Fruit fly (Drosophila melanogaster) whole organism, prepupa: ENCODE measurements around the gene vap.

Experiments used
- Blimp-1 ChIP-seq: fragments of 200-800 bp; sonication (Bioruptor generic); optimal IDR thresholded peaks from 3 replicates; lab custom pipeline; 2017; ENCODE audit warnings: missing biosample characterization, missing genetic modification characterization, mild to moderate bottlenecking, moderate library complexity, missing genetic modification reagents
- CG11294 ChIP-seq: fragments of 200-800 bp; sonication (Bioruptor generic); IDR thresholded peaks from 2 replicates; pipeline ENCODE4 v1.3.6; 2022; ENCODE audit warnings: missing biosample characterization, missing genetic modification characterization
- CG11762 ChIP-seq: fragments of 200-800 bp; sonication (Bioruptor generic); optimal IDR thresholded peaks from 3 replicates; lab custom pipeline; 2016; ENCODE audit warnings: missing biosample characterization, missing genetic modification characterization; ENCODE audit not compliant: insufficient read depth
- CG15336 ChIP-seq: fragments of 200-800 bp; sonication (Bioruptor generic); IDR thresholded peaks from 2 replicates; pipeline ENCODE4 v1.3.6; 2022; ENCODE audit warnings: missing biosample characterization, missing genetic modification characterization
- CG1621 ChIP-seq: fragments of 200-800 bp; sonication (Bioruptor generic); optimal IDR thresholded peaks from 3 replicates; lab custom pipeline; 2018; ENCODE audit warnings: missing biosample characterization, mild to moderate bottlenecking, missing genetic modification characterization
- CG16779 ChIP-seq: fragments of 200-800 bp; sonication (Bioruptor generic); optimal IDR thresholded peaks from 3 replicates; lab custom pipeline; 2017; ENCODE audit warnings: missing biosample characterization, mild to moderate bottlenecking, missing genetic modification characterization
- CG31627 ChIP-seq: fragments of 200-800 bp; sonication (Bioruptor generic); optimal IDR thresholded peaks from 3 replicates; lab custom pipeline; 2016; ENCODE audit warnings: missing biosample characterization, missing genetic modification characterization
- CG6163 ChIP-seq: fragments of 200-800 bp; sonication (Bioruptor generic); IDR thresholded peaks from 3 replicates; pipeline ENCODE4 v1.3.6; 2022; ENCODE audit warnings: missing biosample characterization, missing genetic modification characterization
- CG6276 ChIP-seq: fragments of 200-800 bp; sonication (Bioruptor generic); optimal IDR thresholded peaks from 2 replicates; lab custom pipeline; 2017; ENCODE audit warnings: missing biosample characterization, mild to moderate bottlenecking, missing genetic modification characterization
- CG6808 ChIP-seq: fragments of 200-800 bp; sonication (Bioruptor generic); optimal IDR thresholded peaks from 3 replicates; lab custom pipeline; 2017; ENCODE audit warnings: missing biosample characterization, missing genetic modification characterization, mild to moderate bottlenecking, moderate library complexity, missing genetic modification reagents
- CG6854 ChIP-seq: fragments of 200-800 bp; sonication (Bioruptor generic); optimal IDR thresholded peaks from 2 replicates; lab custom pipeline; 2017; ENCODE audit warnings: missing biosample characterization, mild to moderate bottlenecking, missing genetic modification characterization
- CG8119 ChIP-seq: fragments of 200-800 bp; sonication (Bioruptor generic); IDR thresholded peaks from 3 replicates; pipeline ENCODE4 v1.3.6; 2022; ENCODE audit warnings: missing biosample characterization, missing genetic modification characterization
- CG8319 ChIP-seq: fragments of 200-800 bp; sonication (Bioruptor generic); optimal IDR thresholded peaks from 3 replicates; lab custom pipeline; 2016; ENCODE audit warnings: missing biosample characterization, missing genetic modification characterization
- CG8632 ChIP-seq: fragments of 200-800 bp; sonication (Bioruptor generic); optimal IDR thresholded peaks from 3 replicates; lab custom pipeline; 2016; ENCODE audit warnings: missing biosample characterization, missing genetic modification characterization
- CG9139 ChIP-seq: fragments of 200-800 bp; sonication (Bioruptor generic); optimal IDR thresholded peaks from 3 replicates; lab custom pipeline; 2017; ENCODE audit warnings: missing biosample characterization, mild to moderate bottlenecking, missing genetic modification characterization
- Ets21C ChIP-seq: fragments of 200-800 bp; sonication (Bioruptor generic); optimal IDR thresholded peaks from 3 replicates; lab custom pipeline; 2016; ENCODE audit warnings: missing biosample characterization, missing genetic modification characterization
- Gug ChIP-seq: fragments of 200-800 bp; sonication (Bioruptor generic); IDR thresholded peaks from 2 replicates; pipeline ENCODE4 v1.3.6; 2022; ENCODE audit warnings: missing biosample characterization, missing genetic modification characterization
- Hr38 ChIP-seq: sonication (Bioruptor generic); optimal IDR thresholded peaks from 2 replicates; lab custom pipeline; 2016; ENCODE audit warnings: missing biosample characterization, missing genetic modification characterization
- Hr39 ChIP-seq: fragments of 200-800 bp; sonication (Bioruptor generic); optimal IDR thresholded peaks from 2 replicates; lab custom pipeline; 2016; ENCODE audit warnings: missing biosample characterization, missing genetic modification characterization
- Hr4 ChIP-seq: fragments of 200-800 bp; sonication (Bioruptor generic); optimal IDR thresholded peaks from 3 replicates; lab custom pipeline; 2016; ENCODE audit warnings: missing biosample characterization, missing genetic modification characterization
- Lpt ChIP-seq: fragments of 200-800 bp; sonication (Bioruptor generic); optimal IDR thresholded peaks from 3 replicates; lab custom pipeline; 2016; ENCODE audit warnings: missing biosample characterization, missing genetic modification characterization
- Met ChIP-seq: fragments of 200-800 bp; sonication (Bioruptor generic); optimal IDR thresholded peaks from 3 replicates; lab custom pipeline; 2016; ENCODE audit warnings: missing biosample characterization, missing genetic modification characterization
- Sox102F ChIP-seq: fragments of 200-800 bp; sonication (Bioruptor generic); optimal IDR thresholded peaks from 2 replicates; lab custom pipeline; 2016; ENCODE audit warnings: missing biosample characterization, mild to moderate bottlenecking, missing genetic modification characterization
- acj6 ChIP-seq: fragments of 200-800 bp; sonication (Bioruptor generic); optimal IDR thresholded peaks from 3 replicates; lab custom pipeline; 2016; ENCODE audit warnings: missing biosample characterization, missing genetic modification characterization
- cyc ChIP-seq: fragments of 200-800 bp; sonication (Bioruptor generic); optimal IDR thresholded peaks from 3 replicates; lab custom pipeline; 2016; ENCODE audit warnings: missing biosample characterization, missing genetic modification characterization
- dsx ChIP-seq: fragments of 200-800 bp; optimal IDR thresholded peaks from 3 replicates; lab custom pipeline; 2019; ENCODE audit warnings: missing biosample characterization, mild to moderate bottlenecking, missing genetic modification characterization, moderate library complexity; ENCODE audit not compliant: poor library complexity, severe bottlenecking
- eg ChIP-seq: fragments of 200-800 bp; sonication (Bioruptor generic); IDR thresholded peaks from 3 replicates; pipeline ENCODE4 v1.3.6; 2022; ENCODE audit warnings: missing biosample characterization, missing genetic modification characterization
- fd59A ChIP-seq: fragments of 200-800 bp; sonication (Bioruptor generic); optimal IDR thresholded peaks from 2 replicates; lab custom pipeline; 2017; ENCODE audit warnings: missing biosample characterization, mild to moderate bottlenecking, missing genetic modification characterization, missing genetic modification reagents
- fkh ChIP-seq: fragments of 200-800 bp; sonication (Bioruptor generic); optimal IDR thresholded peaks from 3 replicates; lab custom pipeline; 2017; ENCODE audit warnings: missing biosample characterization, mild to moderate bottlenecking, missing genetic modification characterization, moderate library complexity
- net ChIP-seq: fragments of 200-800 bp; sonication (Bioruptor generic); optimal IDR thresholded peaks from 3 replicates; lab custom pipeline; 2016; ENCODE audit warnings: missing biosample characterization, missing genetic modification characterization
- salr ChIP-seq, 2 experiments: fragments of 200-800 bp; sonication (Bioruptor generic); optimal IDR thresholded peaks; 3 replicates each; lab custom pipeline; 2016 to 2018; ENCODE audit warnings: missing biosample characterization in 2 of 2, missing genetic modification characterization in 2 of 2, mild to moderate bottlenecking in 1 of 2
- spab ChIP-seq: fragments of 200-800 bp; sonication (Bioruptor generic); optimal IDR thresholded peaks from 2 replicates; lab custom pipeline; 2017; ENCODE audit warnings: missing biosample characterization, mild to moderate bottlenecking, missing genetic modification characterization, missing genetic modification reagents
- ss ChIP-seq, 2 experiments: fragments of 200-800 bp; sonication (Bioruptor generic); optimal IDR thresholded peaks; 2 replicates in 1 of 2; 3 replicates in 1 of 2; lab custom pipeline; 2017 to 2018; ENCODE audit warnings: mild to moderate bottlenecking in 2 of 2, missing biosample characterization in 2 of 2, missing genetic modification characterization in 2 of 2, moderate library complexity in 1 of 2
- svp ChIP-seq: fragments of 200-800 bp; sonication (Bioruptor generic); peaks from one replicate; lab custom pipeline; 2016; ENCODE audit warnings: missing biosample characterization, missing genetic modification characterization
- topi ChIP-seq: fragments of 200-800 bp; sonication (Bioruptor generic); optimal IDR thresholded peaks from 3 replicates; lab custom pipeline; 2016; ENCODE audit warnings: missing biosample characterization, missing genetic modification characterization

The vap gene

dm6 chrX:15976568-15976967 lies 29.0 kb downstream of the vap start, which contains the start of gene CG42766:
TSS of gene CG42766 (plus strand) at chrX:15976868.
- TF ChIP-seq fkh (no peak), spab (no peak), cyc (no peak), Ets21C (GFP tag; lab: Kevin White, UChicago) (no peak), CG8119 (GFP tag; lab: Robert Waterston, UW) (no peak)
- TF ChIP-seq, all 60 proteins: peak for 0

dm6 chrX:15974125-15974524 lies 31.5 kb downstream of the vap start, which contains the start of gene Or13a:
TSS of gene Or13a (plus strand) at chrX:15974425.
- no peak for TF ChIP-seq acj6 (GFP tag; lab: Kevin White, UChicago)
- TF ChIP-seq CG6276 = no peak
- TF ChIP-seq Met (GFP tag; lab: Kevin White, UChicago) = no peak
- TF ChIP-seq CG8632 = no peak
- TF ChIP-seq CG11762 = no peak
- TF ChIP-seq topi (GFP tag; lab: Kevin White, UChicago) = no peak
- no peak for TF ChIP-seq CG11294 (GFP tag; lab: Robert Waterston, UW)
- TF ChIP-seq Blimp-1 (GFP tag; lab: Kevin White, UChicago) = no peak
- TF ChIP-seq CG8319 (GFP tag; lab: Kevin White, UChicago) = no peak
- no peak for TF ChIP-seq Hr39 (GFP tag; lab: Kevin White, UChicago)

dm6 chrX:15973157-15973774 lies 32.3 kb downstream of the vap start, which contains the start of gene mmd:
TSS of gene mmd (minus strand) at chrX:15973159.
- TF ChIP-seq Lpt (no peak), salr (GFP tag; optimal IDR thresholded peaks at IDR 0.05; lab: Kevin White, UChicago) (no peak), Sox102F (GFP tag; lab: Kevin White, UChicago) (no peak), CG16779 (tag; lab: Kevin White, UChicago) (no peak), CG6808 (GFP tag; lab: Kevin White, UChicago) (no peak), eg (GFP tag; lab: Robert Waterston, UW) (no peak), Met (GFP tag; lab: Kevin White, UChicago) (no peak), Gug (GFP tag; lab: Robert Waterston, UW) (no peak), CG9139 (GFP tag; lab: Kevin White, UChicago) (no peak), dsx (no peak), CG31627 (no peak), Hr38 (no peak)

- TF ChIP-seq CG6854 (GFP tag; lab: Kevin White, UChicago) (no peak), svp (GFP tag; lab: Kevin White, UChicago) (peak; percentile 3)
Observed at dm6 chrX:15971574-15971973, 34.0 kb downstream of the vap start.

- no peak for TF ChIP-seq ss (GFP tag; optimal IDR thresholded peaks at IDR 0.05; lab: Kevin White, UChicago)
- TF ChIP-seq CG6808 (GFP tag; lab: Kevin White, UChicago) = no peak
- no peak for TF ChIP-seq Hr4 (GFP tag; lab: Kevin White, UChicago)
- no peak for TF ChIP-seq Blimp-1 (GFP tag; lab: Kevin White, UChicago)
- TF ChIP-seq CG15336 = no peak
- TF ChIP-seq fd59A (GFP tag; lab: Kevin White, UChicago) = no peak
- no peak for TF ChIP-seq net (GFP tag; lab: Kevin White, UChicago)
- TF ChIP-seq CG1621 (tag; lab: Kevin White, UChicago) = no peak
- no peak for TF ChIP-seq CG8119 (GFP tag; lab: Robert Waterston, UW)
- no peak for TF ChIP-seq spab
- no peak for TF ChIP-seq CG6163
- TF ChIP-seq, all 60 proteins: peak for 0
Observed at dm6 chrX:15969577-15969976, 36.0 kb downstream of the vap start.
